Worm (Caenorhabditis elegans) whole organism, early embryonic: ENCODE results near the gene elk-2.
"Not testable (repeated sequence)": the region's sequence is repeated elsewhere in the genome, so short reads cannot be mapped to it uniquely, and the experiment has no call there.

ENCODE experiments used
- B0310.2 ChIP-seq: sonication (generic microtip); optimal IDR thresholded peaks from 2 replicates; lab custom pipeline; 2016; ENCODE audit warnings: mild to moderate bottlenecking, missing genetic modification characterization, missing compliant biosample characterization
- F13C5.2 ChIP-seq: sonication (generic microtip); optimal IDR thresholded peaks from 2 replicates; lab custom pipeline; 2017; ENCODE audit warnings: mild to moderate bottlenecking, missing genetic modification characterization, inconsistent platforms, missing compliant biosample characterization
- aly-1 ChIP-seq: sonication (generic microtip); optimal IDR thresholded peaks from 2 replicates; lab custom pipeline; 2016; ENCODE audit warnings: missing genetic modification characterization, missing compliant biosample characterization
- ama-1 ChIP-seq: fragments of 150-350 bp; optimal IDR thresholded peaks from 2 replicates; lab custom pipeline; 2014
- ceh-13 ChIP-seq: fragments of 200-800 bp; sonication (Bioruptor generic); optimal IDR thresholded peaks from 2 replicates; lab custom pipeline; 2018; ENCODE audit warnings: mild to moderate bottlenecking, missing genetic modification characterization, missing compliant biosample characterization
- ceh-36 ChIP-seq: sonication (generic microtip); optimal IDR thresholded peaks from 2 replicates; lab custom pipeline; 2016; ENCODE audit warnings: missing genetic modification characterization, inconsistent platforms, missing compliant biosample characterization
- ets-7 ChIP-seq: sonication (generic microtip); optimal IDR thresholded peaks from 2 replicates; lab custom pipeline; 2016; ENCODE audit warnings: missing genotype, missing genetic modification characterization, missing compliant biosample characterization
- flt-1 ChIP-seq: fragments of 200-800 bp; sonication (Bioruptor generic); IDR thresholded peaks from 2 replicates; pipeline ENCODE4 v1.3.6; 2022; ENCODE audit warnings: missing genetic modification characterization, missing compliant biosample characterization
- hmbx-1 ChIP-seq: sonication (generic microtip); optimal IDR thresholded peaks from 2 replicates; lab custom pipeline; 2016; ENCODE audit warnings: mild to moderate bottlenecking, missing genetic modification characterization, missing compliant biosample characterization
- hmg-4 ChIP-seq: fragments of 200-800 bp; sonication (Bioruptor generic); optimal IDR thresholded peaks from 2 replicates; lab custom pipeline; 2018; ENCODE audit warnings: mild to moderate bottlenecking, missing genetic modification characterization, missing compliant biosample characterization
- hnd-1 ChIP-seq: sonication (generic microtip); optimal IDR thresholded peaks from 2 replicates; lab custom pipeline; 2016; ENCODE audit warnings: missing genetic modification characterization, missing compliant biosample characterization
- pes-1 ChIP-seq: fragments of 200-800 bp; sonication (Bioruptor generic); IDR thresholded peaks from 2 replicates; pipeline ENCODE4 v1.3.6; 2022; ENCODE audit warnings: missing genetic modification reagents, missing genetic modification characterization, missing compliant biosample characterization
- scrt-1 ChIP-seq: fragments of 200-800 bp; sonication (Bioruptor generic); IDR thresholded peaks from 2 replicates; pipeline ENCODE4 v1.3.6; 2022; ENCODE audit warnings: missing genetic modification characterization, missing compliant biosample characterization
- sea-1 ChIP-seq: fragments of 200-800 bp; sonication (Bioruptor generic); conservative IDR thresholded peaks from 2 replicates; pipeline ENCODE4 v1.3.6; 2022; ENCODE audit warnings: missing genetic modification characterization, missing compliant biosample characterization
- tbx-11 ChIP-seq: fragments of 200-800 bp; sonication (Bioruptor generic); IDR thresholded peaks from 2 replicates; pipeline ENCODE4 v1.3.6; 2022; ENCODE audit warnings: missing genetic modification characterization, missing compliant biosample characterization
- tbx-37 ChIP-seq: fragments of 200-800 bp; sonication (Bioruptor generic); conservative IDR thresholded peaks from 2 replicates; pipeline ENCODE4 v1.3.6; 2022; ENCODE audit warnings: missing genetic modification reagents, missing genetic modification characterization, missing compliant biosample characterization
- tra-4 ChIP-seq: sonication (generic microtip); optimal IDR thresholded peaks from 2 replicates; lab custom pipeline; 2017; ENCODE audit warnings: missing genetic modification characterization, missing compliant biosample characterization

The elk-2 gene

ce11 chrX:108929-109328, at the start of gene elk-2:
elk-2 (minus strand) TSS chrX:109029.
- not testable (repeated sequence) for TF ChIP-seq tbx-37 (GFP tag; lab: Robert Waterston, UW); scrt-1 (GFP tag; lab: Robert Waterston, UW); ets-7 (tag; lab: Kevin White, UChicago)

ce11 chrX:147824-148223, 39.0 kb upstream of the elk-2 start, which contains the start of gene Y73B3A.11:
Y73B3A.11 (plus strand) TSS chrX:148124.
- TF ChIP-seq ceh-36 (tag; lab: Kevin White, UChicago): no peak
- no peak for TF ChIP-seq ceh-13
- no peak for TF ChIP-seq F13C5.2
- no peak for TF ChIP-seq tra-4
- TF ChIP-seq hmbx-1 (tag; lab: Kevin White, UChicago): no peak
- TF ChIP-seq tbx-37 (GFP tag; lab: Robert Waterston, UW): no peak
- no peak for TF ChIP-seq ama-1 (lab: Kevin White, UChicago)
- TF ChIP-seq flt-1: no peak
- no peak for TF ChIP-seq tbx-11 (GFP tag; lab: Robert Waterston, UW)
- no peak for TF ChIP-seq scrt-1 (GFP tag; lab: Robert Waterston, UW)
- TF ChIP-seq aly-1 (tag; lab: Kevin White, UChicago): no peak
- TF ChIP-seq pes-1 (GFP tag; lab: Robert Waterston, UW): no peak
- no peak for TF ChIP-seq B0310.2 (tag; lab: Kevin White, UChicago)
- TF ChIP-seq ets-7 (tag; lab: Kevin White, UChicago): no peak
- no peak for TF ChIP-seq hnd-1 (tag; lab: Kevin White, UChicago)
- no peak for TF ChIP-seq hmg-4 (GFP tag; lab: Kevin White, UChicago)
- TF ChIP-seq sea-1 (GFP tag; lab: Robert Waterston, UW): no peak

- TF ChIP-seq aly-1 (tag; lab: Kevin White, UChicago) (no peak), flt-1 (no peak), ceh-36 (tag; lab: Kevin White, UChicago) (no peak), tbx-11 (GFP tag; lab: Robert Waterston, UW) (no peak), hmg-4 (GFP tag; lab: Kevin White, UChicago) (no peak), scrt-1 (GFP tag; lab: Robert Waterston, UW) (no peak), tbx-37 (GFP tag; lab: Robert Waterston, UW) (no peak), F13C5.2 (no peak), ceh-13 (no peak), hmbx-1 (tag; lab: Kevin White, UChicago) (no peak), sea-1 (GFP tag; lab: Robert Waterston, UW) (no peak), ets-7 (tag; lab: Kevin White, UChicago) (no peak), ama-1 (lab: Kevin White, UChicago) (no peak), hnd-1 (tag; lab: Kevin White, UChicago) (no peak), pes-1 (GFP tag; lab: Robert Waterston, UW) (no peak), tra-4 (no peak)
Measured at ce11 chrX:146832-147231, 38.0 kb upstream of the elk-2 start.

ce11 chrX:141149-141548, 32.3 kb upstream of the elk-2 start, which contains the start of gene Y73B3A.8:
Y73B3A.8 (minus strand) TSS chrX:141249.
- no peak for TF ChIP-seq sea-1 (GFP tag; lab: Robert Waterston, UW)
- TF ChIP-seq B0310.2 (tag; lab: Kevin White, UChicago): no peak
- TF ChIP-seq scrt-1 (GFP tag; lab: Robert Waterston, UW): no peak
- TF ChIP-seq tbx-11 (GFP tag; lab: Robert Waterston, UW): no peak

- not testable (repeated sequence) for TF ChIP-seq tbx-37 (GFP tag; lab: Robert Waterston, UW); B0310.2 (tag; lab: Kevin White, UChicago); hmg-4 (GFP tag; lab: Kevin White, UChicago)
Measured at ce11 chrX:119363-119762, 10.5 kb upstream of the elk-2 start, which contains the start of gene fbxa-16. fbxa-16 (plus strand) TSS chrX:119663.

ce11 chrX:117080-117479, 8.3 kb upstream of the elk-2 start, which contains the start of gene fbxa-222:
fbxa-222 (plus strand) TSS chrX:117380.
- TF ChIP-seq sea-1 (GFP tag; lab: Robert Waterston, UW): no peak
- TF ChIP-seq tra-4: no peak
- TF ChIP-seq ama-1 (lab: Kevin White, UChicago): no peak
- TF ChIP-seq ceh-13: no peak
- no peak for TF ChIP-seq hmbx-1 (tag; lab: Kevin White, UChicago)
- no peak for TF ChIP-seq aly-1 (tag; lab: Kevin White, UChicago)
- no peak for TF ChIP-seq hnd-1 (tag; lab: Kevin White, UChicago)
- no peak for TF ChIP-seq F13C5.2
- TF ChIP-seq ets-7 (tag; lab: Kevin White, UChicago): no peak
- no peak for TF ChIP-seq hmg-4 (GFP tag; lab: Kevin White, UChicago)
- no peak for TF ChIP-seq scrt-1 (GFP tag; lab: Robert Waterston, UW)
- TF ChIP-seq tbx-37 (GFP tag; lab: Robert Waterston, UW): no peak
- no peak for TF ChIP-seq B0310.2 (tag; lab: Kevin White, UChicago)
- no peak for TF ChIP-seq flt-1

ce11 chrX:114400-114799, 5.6 kb upstream of the elk-2 start, which contains the start of gene fbxa-221:
fbxa-221 (plus strand) TSS chrX:114700.
- not testable (repeated sequence) for TF ChIP-seq ceh-13; tbx-37 (GFP tag; lab: Robert Waterston, UW); pes-1 (GFP tag; lab: Robert Waterston, UW)

ce11 chrX:104737-105136, 4.1 kb downstream of the elk-2 start, which contains the start of gene Y73B3A.4:
Y73B3A.4 (minus strand) TSS chrX:104777.
- not testable (repeated sequence) for TF ChIP-seq tbx-11 (GFP tag; lab: Robert Waterston, UW); ets-7 (tag; lab: Kevin White, UChicago); F13C5.2
